Fruit fly (Drosophila melanogaster) Kc167 (cell line): Measurements from ENCODE around the gene kay.

Source experiments
- Myc ChIP-seq: fragments of >200 bp; optimal IDR thresholded peaks from 2 replicates; lab custom pipeline; 2017; ENCODE audit warnings: missing external identifiers
- Sin3A ChIP-seq: fragments of >200 bp; optimal IDR thresholded peaks from 2 replicates; lab custom pipeline; 2018; ENCODE audit warnings: missing external identifiers
- h ChIP-seq: fragments of >200 bp; optimal IDR thresholded peaks from 3 replicates; lab custom pipeline; 2018; ENCODE audit warnings: missing external identifiers
- insv ChIP-seq: fragments of >200 bp; optimal IDR thresholded peaks from 3 replicates; lab custom pipeline; 2018; ENCODE audit warnings: missing external identifiers
- psq ChIP-seq: fragments of >200 bp; optimal IDR thresholded peaks from 2 replicates; lab custom pipeline; 2017; ENCODE audit warnings: missing external identifiers
- ttk ChIP-seq: sonication (Bioruptor generic); optimal IDR thresholded peaks from 2 replicates; lab custom pipeline; 2017; ENCODE audit warnings: missing external identifiers

dm6 chr3R:29722238-29722637, 43.6 kb upstream of the kay start, which contains the start of gene CG34296:
- TF ChIP-seq ttk (lab: Kevin White, UChicago) (no peak), insv (lab: Kevin White, UChicago) (no peak), Myc (lab: Kevin White, UChicago) (no peak), Sin3A (lab: Kevin White, UChicago) (no peak), h (lab: Kevin White, UChicago) (no peak), psq (lab: Kevin White, UChicago) (no peak)
